Fruit fly (Drosophila melanogaster): ENCODE results near the gene CG9536.

Gene CG9536

dm6 chr2L:6464270-6464669, 12.5 kb downstream of the CG9536 start:
- TF ChIP-seq Dll (optimal IDR thresholded peaks at IDR 0.05) (no peak), pan (optimal IDR thresholded peaks at IDR 0.05) (no peak), EcR (GFP tag; optimal IDR thresholded peaks at IDR 0.05) (no peak), psq (optimal IDR thresholded peaks at IDR 0.05) (no peak), usp (GFP tag; optimal IDR thresholded peaks at IDR 0.05) (no peak)

dm6 chr2L:6463392-6463791, 13.4 kb downstream of the CG9536 start:
- TF ChIP-seq EcR (GFP tag; optimal IDR thresholded peaks at IDR 0.05), result no peak
- no peak for TF ChIP-seq pan (optimal IDR thresholded peaks at IDR 0.05)
- TF ChIP-seq CG8478 (optimal IDR thresholded peaks at IDR 0.05), result no peak
- no peak for TF ChIP-seq usp (GFP tag; optimal IDR thresholded peaks at IDR 0.05)
- no peak for TF ChIP-seq psq (optimal IDR thresholded peaks at IDR 0.05)
- no peak for TF ChIP-seq Dll (optimal IDR thresholded peaks at IDR 0.05)

dm6 chr2L:6462259-6462658, 14.5 kb downstream of the CG9536 start:
- TF ChIP-seq EcR (GFP tag; optimal IDR thresholded peaks at IDR 0.05) (no peak), psq (optimal IDR thresholded peaks at IDR 0.05) (no peak), CG8478 (optimal IDR thresholded peaks at IDR 0.05) (no peak), usp (GFP tag; optimal IDR thresholded peaks at IDR 0.05) (no peak), pan (optimal IDR thresholded peaks at IDR 0.05) (no peak), Dll (optimal IDR thresholded peaks at IDR 0.05) (no peak)

dm6 chr2L:6461497-6461896, 15.3 kb downstream of the CG9536 start:
- TF ChIP-seq pan (optimal IDR thresholded peaks at IDR 0.05) (no peak), EcR (GFP tag; optimal IDR thresholded peaks at IDR 0.05) (no peak), CG8478 (optimal IDR thresholded peaks at IDR 0.05) (no peak), usp (GFP tag; optimal IDR thresholded peaks at IDR 0.05) (no peak), Dll (optimal IDR thresholded peaks at IDR 0.05) (no peak)

- TF ChIP-seq psq (optimal IDR thresholded peaks at IDR 0.05), result no peak
Observed at dm6 chr2L:6457583-6457982, 19.2 kb downstream of the CG9536 start.

- TF ChIP-seq pan (optimal IDR thresholded peaks at IDR 0.05) (no peak), usp (GFP tag; optimal IDR thresholded peaks at IDR 0.05) (no peak), CG8478 (optimal IDR thresholded peaks at IDR 0.05) (no peak)
Observed at dm6 chr2L:6455955-6456599, 20.7 kb downstream of the CG9536 start, which contains the start of gene frj. TSS of gene frj (plus strand) at chr2L:6456052.

- TF ChIP-seq psq (optimal IDR thresholded peaks at IDR 0.05) (no peak), EcR (GFP tag; optimal IDR thresholded peaks at IDR 0.05) (no peak), CG8478 (optimal IDR thresholded peaks at IDR 0.05) (no peak), Dll (optimal IDR thresholded peaks at IDR 0.05) (no peak), pan (optimal IDR thresholded peaks at IDR 0.05) (no peak), usp (GFP tag; optimal IDR thresholded peaks at IDR 0.05) (no peak)
Observed at dm6 chr2L:6455032-6455954, 21.5 kb downstream of the CG9536 start, which contains the start of gene retm. TSS of gene retm (minus strand) at chr2L:6455929.

dm6 chr2L:6449753-6450152, 27.0 kb downstream of the CG9536 start:
- TF ChIP-seq usp (GFP tag; optimal IDR thresholded peaks at IDR 0.05) (no peak), EcR (GFP tag; optimal IDR thresholded peaks at IDR 0.05) (no peak), Dll (optimal IDR thresholded peaks at IDR 0.05) (no peak), CG8478 (optimal IDR thresholded peaks at IDR 0.05) (no peak), pan (optimal IDR thresholded peaks at IDR 0.05) (no peak), psq (optimal IDR thresholded peaks at IDR 0.05) (no peak)

- TF ChIP-seq EcR (GFP tag; optimal IDR thresholded peaks at IDR 0.05), result no peak
- TF ChIP-seq usp (GFP tag; optimal IDR thresholded peaks at IDR 0.05), result no peak
- no peak for TF ChIP-seq Dll (optimal IDR thresholded peaks at IDR 0.05)
- TF ChIP-seq CG8478 (optimal IDR thresholded peaks at IDR 0.05), result no peak
- TF ChIP-seq pan (optimal IDR thresholded peaks at IDR 0.05), result no peak
- TF ChIP-seq psq (optimal IDR thresholded peaks at IDR 0.05), result no peak
Observed at dm6 chr2L:6448334-6448703, 28.5 kb downstream of the CG9536 start, which contains the start of gene Acox3. TSS of gene Acox3 (minus strand) at chr2L:6448403.

- TF ChIP-seq Dll (optimal IDR thresholded peaks at IDR 0.05) (no peak), pan (optimal IDR thresholded peaks at IDR 0.05) (no peak), CG8478 (optimal IDR thresholded peaks at IDR 0.05) (no peak), psq (optimal IDR thresholded peaks at IDR 0.05) (no peak), EcR (GFP tag; optimal IDR thresholded peaks at IDR 0.05) (no peak), usp (GFP tag; optimal IDR thresholded peaks at IDR 0.05) (no peak)
Observed at dm6 chr2L:6447581-6448333, 29.0 kb downstream of the CG9536 start.

- TF ChIP-seq EcR (GFP tag; optimal IDR thresholded peaks at IDR 0.05), result no peak
- no peak for TF ChIP-seq usp (GFP tag; optimal IDR thresholded peaks at IDR 0.05)
- TF ChIP-seq pan (optimal IDR thresholded peaks at IDR 0.05), result no peak
- TF ChIP-seq CG8478 (optimal IDR thresholded peaks at IDR 0.05), result no peak
- no peak for TF ChIP-seq psq (optimal IDR thresholded peaks at IDR 0.05)
- no peak for TF ChIP-seq Dll (optimal IDR thresholded peaks at IDR 0.05)
Observed at dm6 chr2L:6426329-6426728, 50.4 kb downstream of the CG9536 start.
